Worm (Caenorhabditis elegans): ENCODE measurements around the gene F11D11.12.

The F11D11.12 gene

DNA sequence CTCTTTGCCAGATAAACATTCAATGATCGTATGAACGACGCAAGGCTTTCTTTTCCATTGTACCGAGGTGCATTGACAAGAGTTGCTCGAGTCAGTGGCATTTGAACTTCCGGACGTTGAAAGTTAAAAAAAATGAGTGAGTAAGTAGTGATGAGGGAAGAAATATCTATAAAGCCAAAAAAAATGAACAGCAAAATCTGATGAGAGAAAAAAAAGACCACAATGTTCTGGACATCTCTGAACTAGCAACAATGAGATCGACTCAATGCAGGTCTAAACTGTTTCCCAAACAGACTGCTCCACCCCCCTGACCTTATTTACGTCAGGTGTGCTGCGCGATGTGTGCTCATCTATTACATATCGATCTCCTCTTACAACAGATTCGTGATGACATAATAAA, at the start of gene F11D11.12, which contains the start of gene F11D11.21:
Gene F11D11.12 (minus strand): TSS at position 238 of the 400 bp plus-strand sequence.
Gene F11D11.21 (minus strand): TSS at position 101 of the 400 bp plus-strand sequence.
- TF ChIP-seq ceh-13 (GFP tag; optimal IDR thresholded peaks at IDR 0.05) (no peak), hmbx-1 (tag; optimal IDR thresholded peaks at IDR 0.05) (no peak), ets-7 (tag; optimal IDR thresholded peaks at IDR 0.05) (no peak), ama-1 (optimal IDR thresholded peaks at IDR 0.05) (no peak), ceh-36 (tag; optimal IDR thresholded peaks at IDR 0.05) (no peak), tbx-37 (GFP tag; conservative IDR thresholded peaks at IDR 0.05) (no peak)

DNA sequence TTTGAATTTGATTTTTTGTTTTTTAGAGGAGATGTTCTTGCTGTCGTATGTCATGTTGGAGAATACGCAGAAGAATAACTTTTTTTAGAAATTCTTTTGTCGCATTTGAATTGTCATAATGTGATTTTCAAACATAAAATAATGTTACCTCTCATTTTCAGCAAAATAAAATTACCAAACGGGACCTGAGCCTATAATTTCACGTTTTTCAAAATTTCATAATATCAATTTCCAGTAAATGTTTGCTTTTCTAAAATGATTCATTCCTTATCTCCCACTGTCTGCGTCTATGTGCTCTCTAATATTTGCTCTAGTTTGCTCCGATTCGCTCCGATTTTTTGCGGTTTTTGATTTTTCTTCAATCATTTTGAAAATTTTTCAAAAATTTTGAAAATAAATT, 40.2 kb upstream of the F11D11.12 start, which contains the start of gene nhr-231:
Gene nhr-231 (plus strand): TSS at position 301 of the 400 bp plus-strand sequence.
- no peak for TF ChIP-seq ceh-13 (GFP tag; optimal IDR thresholded peaks at IDR 0.05)
- TF ChIP-seq sea-1 (GFP tag; conservative IDR thresholded peaks at IDR 0.05): no peak
- no peak for TF ChIP-seq hmg-4 (GFP tag; optimal IDR thresholded peaks at IDR 0.05)
- no peak for TF ChIP-seq scrt-1 (GFP tag; IDR thresholded peaks at IDR 0.05)
- no peak for TF ChIP-seq F13C5.2 (tag; optimal IDR thresholded peaks at IDR 0.05)
- no peak for TF ChIP-seq hmbx-1 (tag; optimal IDR thresholded peaks at IDR 0.05)
- no peak for TF ChIP-seq aly-1 (tag; optimal IDR thresholded peaks at IDR 0.05)
- TF ChIP-seq ceh-36 (tag; optimal IDR thresholded peaks at IDR 0.05): no peak

DNA sequence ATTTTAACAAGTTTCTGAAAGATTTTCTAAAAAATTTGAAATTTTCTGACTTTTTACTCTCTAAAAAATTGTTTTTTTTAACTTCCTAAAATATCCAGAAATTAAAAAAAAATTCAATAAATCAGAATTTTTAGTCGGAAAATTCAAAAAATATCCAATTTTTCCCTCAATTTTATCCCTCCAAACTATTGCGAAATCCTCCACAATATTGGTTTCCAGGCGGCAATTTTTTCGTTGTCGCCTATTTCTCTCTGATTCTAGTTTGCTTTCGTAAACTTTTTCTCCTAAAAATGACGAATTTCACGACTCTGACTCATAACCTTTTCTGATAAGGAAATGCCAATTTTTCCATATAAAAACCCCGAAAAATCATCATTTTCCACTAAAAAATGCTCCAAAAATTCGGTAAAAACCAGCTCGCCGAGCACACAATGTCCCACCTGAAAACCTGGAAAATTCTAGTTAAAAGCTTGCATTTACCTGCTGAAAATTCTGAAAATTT, 37.0 kb upstream of the F11D11.12 start, which contains the start of gene Y17D7B.2:
Gene Y17D7B.2 (plus strand): TSS at position 323 of the 502 bp plus-strand sequence.
- no peak for TF ChIP-seq tbx-37 (GFP tag; conservative IDR thresholded peaks at IDR 0.05)
- no peak for TF ChIP-seq aly-1 (tag; optimal IDR thresholded peaks at IDR 0.05)
- no peak for TF ChIP-seq tbx-11 (GFP tag; IDR thresholded peaks at IDR 0.05)
- TF ChIP-seq flt-1 (GFP tag; IDR thresholded peaks at IDR 0.05): no peak
- no peak for TF ChIP-seq hmbx-1 (tag; optimal IDR thresholded peaks at IDR 0.05)
- no peak for TF ChIP-seq ceh-36 (tag; optimal IDR thresholded peaks at IDR 0.05)
- TF ChIP-seq ets-7 (tag; optimal IDR thresholded peaks at IDR 0.05): no peak
- no peak for TF ChIP-seq ama-1 (optimal IDR thresholded peaks at IDR 0.05)
- no peak for TF ChIP-seq hmg-4 (GFP tag; optimal IDR thresholded peaks at IDR 0.05)
- TF ChIP-seq ceh-13 (GFP tag; optimal IDR thresholded peaks at IDR 0.05): no peak
- TF ChIP-seq F13C5.2 (tag; optimal IDR thresholded peaks at IDR 0.05): no peak

DNA sequence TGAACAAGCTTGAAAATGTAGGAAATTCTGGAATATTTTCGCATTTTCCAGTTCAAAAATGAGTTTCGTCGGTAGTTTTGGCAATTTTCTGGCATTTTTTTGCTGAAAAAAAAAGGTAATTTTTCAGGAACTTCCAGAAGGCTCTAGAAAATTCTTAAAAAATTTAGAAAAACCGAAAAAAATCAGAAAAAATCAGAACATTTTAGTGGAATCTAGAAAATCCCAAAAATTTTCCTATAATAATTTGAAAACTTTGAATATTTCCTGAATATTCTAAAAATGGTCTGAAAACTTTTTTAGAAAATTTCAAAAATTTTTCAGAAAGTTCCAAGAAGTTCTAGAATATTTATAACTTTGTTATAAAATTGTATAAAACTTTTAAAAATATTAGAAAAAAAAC, 36.2 kb upstream of the F11D11.12 start, which contains the start of gene Y17D7B.3:
Gene Y17D7B.3 (minus strand): TSS at position 101 of the 400 bp plus-strand sequence.
- TF ChIP-seq B0310.2 (tag; optimal IDR thresholded peaks at IDR 0.05): no peak
- TF ChIP-seq F13C5.2 (tag; optimal IDR thresholded peaks at IDR 0.05): no peak
- TF ChIP-seq aly-1 (tag; optimal IDR thresholded peaks at IDR 0.05): no peak

DNA sequence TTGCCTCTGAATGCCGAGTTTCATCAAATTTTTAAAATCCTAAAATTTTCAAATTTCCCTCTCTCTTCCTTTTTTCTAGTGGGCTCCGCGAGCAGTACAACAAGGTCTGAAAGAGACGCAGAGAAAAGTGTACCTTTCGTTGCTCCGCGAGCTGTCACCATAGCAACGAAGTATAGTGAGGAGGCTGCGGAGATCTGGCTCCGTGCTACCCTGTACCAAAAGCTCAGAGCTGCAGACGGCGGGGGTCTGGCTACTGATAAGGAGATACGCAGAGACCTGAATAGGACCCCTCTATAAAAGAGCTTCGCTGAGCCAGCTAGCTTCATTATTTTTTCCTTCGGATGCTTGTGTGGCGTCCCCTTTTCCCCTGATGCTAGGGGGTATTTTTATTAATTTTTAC, 33.0 kb upstream of the F11D11.12 start, which contains the start of gene Y17D7B.10:
Gene Y17D7B.10 (plus strand): TSS at position 243 of the 400 bp plus-strand sequence.
- TF ChIP-seq scrt-1 (GFP tag; IDR thresholded peaks at IDR 0.05) (no peak), hmbx-1 (tag; optimal IDR thresholded peaks at IDR 0.05) (no peak), F13C5.2 (tag; optimal IDR thresholded peaks at IDR 0.05) (no peak), ets-7 (tag; optimal IDR thresholded peaks at IDR 0.05) (no peak), tbx-37 (GFP tag; conservative IDR thresholded peaks at IDR 0.05) (no peak), sea-1 (GFP tag; conservative IDR thresholded peaks at IDR 0.05) (no peak)

DNA sequence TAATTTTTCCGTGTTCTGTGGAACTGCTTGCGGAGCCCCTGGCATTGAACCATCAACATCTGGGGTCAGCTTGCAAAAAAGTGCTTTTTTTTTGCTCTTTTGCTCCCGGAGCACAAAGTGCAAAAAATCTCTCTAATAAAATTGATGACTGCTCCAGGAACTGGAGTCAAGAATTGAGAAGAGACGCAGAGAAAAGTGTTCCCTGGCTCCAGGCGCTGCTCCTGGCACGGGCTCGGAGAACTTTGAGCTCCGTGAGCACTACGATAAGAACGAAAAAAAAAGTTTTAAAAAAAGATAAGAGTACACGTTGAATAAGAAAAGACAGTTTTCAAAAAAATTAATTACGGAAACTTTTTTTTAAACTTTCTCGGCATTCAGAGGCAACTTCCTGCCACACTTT, 32.3 kb upstream of the F11D11.12 start:
- TF ChIP-seq pes-1 (GFP tag; IDR thresholded peaks at IDR 0.05) (no peak), scrt-1 (GFP tag; IDR thresholded peaks at IDR 0.05) (no peak), ceh-13 (GFP tag; optimal IDR thresholded peaks at IDR 0.05) (no peak), tbx-11 (GFP tag; IDR thresholded peaks at IDR 0.05) (no peak), hmbx-1 (tag; optimal IDR thresholded peaks at IDR 0.05) (no peak), ceh-36 (tag; optimal IDR thresholded peaks at IDR 0.05) (no peak), aly-1 (tag; optimal IDR thresholded peaks at IDR 0.05) (no peak)

DNA sequence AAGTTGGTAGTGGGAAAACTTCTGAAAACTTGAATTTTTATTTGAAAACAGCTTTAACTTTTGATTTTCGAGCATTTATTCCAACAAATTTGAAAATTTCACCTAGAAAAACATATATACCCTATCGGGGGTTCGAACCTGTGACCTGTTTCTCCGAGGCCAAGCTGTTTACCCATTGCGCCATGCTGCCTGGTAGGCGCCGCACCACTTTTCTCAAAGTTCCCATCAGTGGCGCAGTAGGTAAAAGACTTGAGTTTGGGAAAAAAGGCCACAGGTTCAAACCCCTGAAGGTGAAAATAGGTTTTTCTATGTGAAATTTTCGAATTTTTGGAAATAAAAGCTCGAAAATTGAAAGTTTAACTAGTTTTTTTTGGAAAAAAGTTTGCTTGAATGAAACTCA, 30.1 kb upstream of the F11D11.12 start:
- TF ChIP-seq hnd-1 (tag; optimal IDR thresholded peaks at IDR 0.05): no peak
- no peak for TF ChIP-seq hmbx-1 (tag; optimal IDR thresholded peaks at IDR 0.05)
- TF ChIP-seq F13C5.2 (tag; optimal IDR thresholded peaks at IDR 0.05): no peak
- TF ChIP-seq pes-1 (GFP tag; IDR thresholded peaks at IDR 0.05): no peak
- no peak for TF ChIP-seq ets-7 (tag; optimal IDR thresholded peaks at IDR 0.05)
- no peak for TF ChIP-seq tbx-37 (GFP tag; conservative IDR thresholded peaks at IDR 0.05)
- no peak for TF ChIP-seq tbx-11 (GFP tag; IDR thresholded peaks at IDR 0.05)
- no peak for TF ChIP-seq sea-1 (GFP tag; conservative IDR thresholded peaks at IDR 0.05)
- TF ChIP-seq aly-1 (tag; optimal IDR thresholded peaks at IDR 0.05): no peak
- TF ChIP-seq ceh-36 (tag; optimal IDR thresholded peaks at IDR 0.05): no peak
- TF ChIP-seq ceh-13 (GFP tag; optimal IDR thresholded peaks at IDR 0.05): no peak

DNA sequence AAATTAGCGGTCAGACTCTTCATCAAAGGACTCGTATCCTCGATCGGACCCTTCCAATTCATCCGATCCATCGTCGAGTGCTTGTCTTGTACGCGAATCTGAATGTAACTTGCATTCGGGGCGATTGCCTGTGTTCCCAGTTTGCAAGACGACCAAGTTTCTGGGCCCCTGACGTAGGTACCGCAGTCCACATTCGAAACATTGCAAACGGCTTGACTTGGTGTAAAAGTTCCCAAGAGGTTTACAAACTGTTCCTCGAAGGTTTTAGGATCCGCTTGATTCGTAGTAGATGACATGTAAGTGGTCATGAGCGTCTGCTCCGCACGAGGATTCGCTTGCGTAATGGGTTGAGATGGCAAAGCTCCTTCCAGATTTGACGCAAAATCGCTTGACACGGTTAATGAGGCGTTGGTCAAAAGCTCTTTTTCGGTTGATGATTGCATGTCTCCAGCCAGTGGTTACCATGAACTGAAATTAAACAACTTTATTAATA, 25.8 kb upstream of the F11D11.12 start, which contains the start of gene Y17D7B.4:
Gene Y17D7B.4 (minus strand): TSS at position 443 of the 493 bp plus-strand sequence.
- TF ChIP-seq tra-4 (tag; optimal IDR thresholded peaks at IDR 0.05): no peak
- no peak for TF ChIP-seq B0310.2 (tag; optimal IDR thresholded peaks at IDR 0.05)
- TF ChIP-seq hmg-4 (GFP tag; optimal IDR thresholded peaks at IDR 0.05): no peak
- no peak for TF ChIP-seq F13C5.2 (tag; optimal IDR thresholded peaks at IDR 0.05)
- no peak for TF ChIP-seq hnd-1 (tag; optimal IDR thresholded peaks at IDR 0.05)
- TF ChIP-seq flt-1 (GFP tag; IDR thresholded peaks at IDR 0.05): no peak
- TF ChIP-seq ceh-13 (GFP tag; optimal IDR thresholded peaks at IDR 0.05): no peak
- no peak for TF ChIP-seq ama-1 (optimal IDR thresholded peaks at IDR 0.05)

All from whole organism, early embryonic.